Worm (Caenorhabditis elegans): ENCODE measurements around the gene vps-41.

vps-41 gene

DNA sequence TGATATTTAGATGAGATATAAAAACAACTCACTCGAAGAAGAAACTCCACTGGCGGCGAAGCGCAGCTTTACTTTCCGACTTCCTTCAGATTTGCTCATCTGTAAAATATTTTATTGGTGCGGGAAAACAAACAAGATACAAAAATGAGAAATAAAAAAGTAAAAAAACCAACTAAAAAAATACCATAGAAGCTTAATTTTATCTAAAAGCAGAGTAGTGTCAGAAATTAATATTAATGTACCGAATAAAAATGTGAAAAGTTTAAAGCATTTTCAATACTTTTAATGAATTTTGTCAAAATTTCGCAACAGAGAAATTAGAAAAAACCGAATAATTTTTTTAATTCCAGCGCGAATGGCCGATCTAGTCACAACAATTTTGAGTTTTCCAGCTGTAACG lies 39.7 kb downstream of the vps-41 start, which contains the start of gene sto-2:
TSS of gene sto-2 (minus strand) at position 101 of the 400 bp plus-strand sequence.
- TF ChIP-seq W03F9.2 (tag; optimal IDR thresholded peaks at IDR 0.05) (no peak), dao-5 (tag; optimal IDR thresholded peaks at IDR 0.05) (no peak), him-1 (tag; optimal IDR thresholded peaks at IDR 0.05) (no peak)

DNA sequence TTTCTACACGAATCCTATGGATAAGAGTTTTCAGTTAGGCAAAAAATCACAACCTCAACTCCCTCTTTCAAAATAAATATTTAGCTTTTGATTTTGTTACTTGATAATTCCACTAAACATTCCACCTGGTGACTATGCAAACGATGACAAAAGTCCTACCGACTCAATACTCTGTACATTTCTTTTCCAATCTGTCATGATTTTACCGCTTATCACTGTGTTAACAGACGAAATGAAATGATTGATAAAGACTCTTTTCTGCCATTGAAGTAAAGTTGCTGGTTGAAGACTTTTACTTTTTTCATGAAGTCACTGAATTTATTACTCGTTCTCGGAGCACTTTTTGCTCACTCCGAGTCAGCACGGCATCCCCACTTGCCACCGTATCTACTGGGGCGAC lies 45.6 kb downstream of the vps-41 start, which contains the start of gene C26B9.5:
TSS of gene C26B9.5 (plus strand) at position 244 of the 400 bp plus-strand sequence.
- TF ChIP-seq W03F9.2 (tag; optimal IDR thresholded peaks at IDR 0.05) (no peak), him-1 (tag; optimal IDR thresholded peaks at IDR 0.05) (no peak), dao-5 (tag; optimal IDR thresholded peaks at IDR 0.05) (no peak)

DNA sequence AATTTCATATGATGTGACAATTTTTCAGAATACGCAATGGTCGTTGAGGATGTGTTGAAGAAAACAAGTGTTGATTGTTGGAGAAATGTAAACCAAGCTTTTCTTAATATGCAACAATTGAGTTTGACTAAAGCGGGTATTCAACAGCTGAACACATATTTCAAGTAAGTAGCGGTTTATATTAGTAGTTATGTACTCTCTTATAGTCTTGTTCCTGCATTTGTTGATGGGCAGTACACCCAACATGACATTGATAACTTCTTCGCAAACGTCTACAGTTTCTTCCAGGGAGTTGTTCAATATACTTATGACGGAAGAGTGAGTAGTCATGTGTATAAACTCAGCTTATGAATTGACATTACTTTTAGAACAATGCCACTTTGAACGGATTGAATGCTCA lies 47.1 kb downstream of the vps-41 start:
- TF ChIP-seq dao-5 (tag; optimal IDR thresholded peaks at IDR 0.05) (no peak), W03F9.2 (tag; optimal IDR thresholded peaks at IDR 0.05) (no peak), him-1 (tag; optimal IDR thresholded peaks at IDR 0.05) (no peak)

DNA sequence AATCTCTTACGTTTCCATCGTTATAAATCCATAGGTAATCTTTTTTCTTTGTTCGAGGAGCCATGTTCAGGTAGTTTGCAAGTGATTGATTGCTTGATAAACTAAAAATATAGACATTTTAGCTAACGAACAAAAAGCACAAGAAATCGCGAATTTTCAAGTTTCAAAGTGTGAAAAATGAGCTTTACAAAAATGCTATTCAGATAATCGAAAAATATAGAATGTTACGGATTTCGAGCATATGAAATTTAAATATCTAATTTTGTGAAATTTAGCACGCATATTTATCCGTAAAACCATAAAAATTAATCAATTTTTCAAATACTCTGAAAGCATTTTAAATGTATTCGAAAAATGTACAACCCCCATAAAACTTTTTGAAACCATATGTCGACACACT lies 51.7 kb downstream of the vps-41 start, which contains the start of gene C26B9.6:
TSS of gene C26B9.6 (minus strand) at position 101 of the 400 bp plus-strand sequence.
- TF ChIP-seq him-1 (tag; optimal IDR thresholded peaks at IDR 0.05) (no peak), W03F9.2 (tag; optimal IDR thresholded peaks at IDR 0.05) (no peak), dao-5 (tag; optimal IDR thresholded peaks at IDR 0.05) (no peak)

DNA sequence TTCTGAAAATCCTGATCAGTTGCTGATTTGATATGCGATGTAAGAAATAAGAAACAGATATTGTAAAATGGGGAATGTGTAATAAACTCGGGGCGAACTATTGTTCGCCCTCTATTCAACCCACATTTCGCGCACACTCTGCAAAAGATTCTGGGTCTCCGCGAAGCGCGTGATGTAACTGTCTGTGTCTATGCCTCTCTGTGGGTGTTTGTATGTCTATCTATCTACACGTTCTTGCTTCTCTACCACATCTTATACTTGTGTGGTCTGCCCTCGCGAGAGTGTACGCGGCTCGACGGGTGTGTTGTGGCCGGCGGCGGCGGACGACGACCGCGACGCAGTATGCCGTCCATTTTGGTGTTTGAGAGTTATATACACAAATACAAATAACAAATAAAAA lies 52.9 kb downstream of the vps-41 start:
- TF ChIP-seq dao-5 (tag; optimal IDR thresholded peaks at IDR 0.05) (no peak), W03F9.2 (tag; optimal IDR thresholded peaks at IDR 0.05) (peak; percentile 49)

DNA sequence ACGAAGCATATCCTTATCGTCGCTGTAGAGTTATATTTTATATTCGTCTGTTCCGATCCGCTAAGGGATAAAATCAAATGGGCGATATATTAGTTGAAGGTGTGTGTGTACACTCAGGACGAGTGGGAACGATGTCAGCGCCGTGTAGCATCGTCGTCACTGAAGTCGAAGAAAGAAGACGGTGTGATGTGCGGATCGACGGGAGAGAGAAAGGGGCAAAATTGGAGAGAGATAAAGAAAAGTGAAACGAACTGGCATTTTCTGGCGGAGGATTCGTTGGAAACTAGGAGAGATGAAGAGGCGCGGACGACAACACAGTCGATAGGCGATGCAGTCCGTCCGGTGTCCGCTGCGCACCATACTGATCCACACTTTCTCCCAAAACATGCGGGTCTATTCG lies 54.3 kb downstream of the vps-41 start, which contains the start of gene C26B9.3:
TSS of gene C26B9.3 (plus strand) at position 343 of the 400 bp plus-strand sequence.
- TF ChIP-seq him-1 (tag; optimal IDR thresholded peaks at IDR 0.05) (no peak), dao-5 (tag; optimal IDR thresholded peaks at IDR 0.05) (no peak), W03F9.2 (tag; optimal IDR thresholded peaks at IDR 0.05) (no peak)

Data from whole organism, L4/young adult.